Worm (Caenorhabditis elegans) whole organism, mixed stage, embryonic: ENCODE results near the gene W10C6.2.
A peak's percentile ranks its signal among the peaks of the same experiment; 100 is the strongest.

ENCODE experiments used
- M03D4.4 ChIP-seq: sonication (generic microtip); optimal IDR thresholded peaks from 2 replicates; lab custom pipeline; 2017; ENCODE audit warnings: mild to moderate bottlenecking, missing genetic modification characterization, missing compliant biosample characterization
- bed-3 ChIP-seq: fragments of 200-800 bp; sonication (Bioruptor generic); optimal IDR thresholded peaks from 3 replicates; lab custom pipeline; 2018; ENCODE audit warnings: mild to moderate bottlenecking, missing genetic modification characterization, moderate library complexity, missing compliant biosample characterization
- blmp-1 ChIP-seq: fragments of 150-350 bp; optimal IDR thresholded peaks from 2 replicates; lab custom pipeline; 2014; ENCODE audit warnings: missing biosample characterization, missing genetic modification characterization
- ceh-39 ChIP-seq: fragments of 150-350 bp; optimal IDR thresholded peaks from 2 replicates; lab custom pipeline; 2014; ENCODE audit warnings: missing biosample characterization, missing genetic modification characterization
- ceh-83 ChIP-seq: fragments of 200-800 bp; sonication (Bioruptor generic); optimal IDR thresholded peaks from 2 replicates; lab custom pipeline; 2018; ENCODE audit warnings: mild to moderate bottlenecking, missing genetic modification characterization, missing compliant biosample characterization
- ces-1 ChIP-seq: fragments of 150-350 bp; optimal IDR thresholded peaks from 2 replicates; lab custom pipeline; 2014; ENCODE audit warnings: missing biosample characterization, missing genetic modification reagents, missing genetic modification characterization
- cnd-1 ChIP-seq: fragments of 200-800 bp; sonication (Bioruptor generic); optimal IDR thresholded peaks from 2 replicates; lab custom pipeline; 2018; ENCODE audit warnings: mild to moderate bottlenecking, missing genetic modification characterization, missing compliant biosample characterization
- drap-1 ChIP-seq: fragments of 200-800 bp; sonication (Bioruptor generic); optimal IDR thresholded peaks from 3 replicates; lab custom pipeline; 2018; ENCODE audit warnings: mild to moderate bottlenecking, missing genetic modification characterization, missing compliant biosample characterization
- elt-1 ChIP-seq: sonication (generic microtip); optimal IDR thresholded peaks from 2 replicates; lab custom pipeline; 2017; ENCODE audit warnings: missing genetic modification characterization, mild to moderate bottlenecking, missing compliant biosample characterization, antibody characterized with exemption, moderate library complexity, borderline replicate concordance; ENCODE audit not compliant: insufficient read depth
- elt-3 ChIP-seq: fragments of 150-350 bp; optimal IDR thresholded peaks from 2 replicates; lab custom pipeline; 2014; ENCODE audit warnings: missing biosample characterization, missing genetic modification characterization
- flh-1 ChIP-seq: fragments of 200-800 bp; sonication (Bioruptor generic); optimal IDR thresholded peaks from 2 replicates; lab custom pipeline; 2018; ENCODE audit warnings: mild to moderate bottlenecking, missing genetic modification characterization, moderate library complexity, missing compliant biosample characterization
- ham-2 ChIP-seq: fragments of 200-800 bp; sonication (Bioruptor generic); optimal IDR thresholded peaks from 2 replicates; lab custom pipeline; 2018; ENCODE audit warnings: mild to moderate bottlenecking, missing genetic modification characterization, missing compliant biosample characterization
- hlh-1 ChIP-seq: fragments of 150-350 bp; optimal IDR thresholded peaks from 2 replicates; lab custom pipeline; 2014; ENCODE audit warnings: missing biosample characterization, missing genetic modification reagents, missing genetic modification characterization
- lin-13 ChIP-seq: fragments of 150-350 bp; optimal IDR thresholded peaks from 2 replicates; lab custom pipeline; 2014; ENCODE audit warnings: missing biosample characterization, missing genetic modification characterization
- lin-32 ChIP-seq: fragments of 200-800 bp; sonication (Bioruptor generic); optimal IDR thresholded peaks from 2 replicates; lab custom pipeline; 2018; ENCODE audit warnings: mild to moderate bottlenecking, missing genetic modification characterization, missing compliant biosample characterization
- lsy-2 ChIP-seq: fragments of 150-350 bp; optimal IDR thresholded peaks from 2 replicates; lab custom pipeline; 2014; ENCODE audit warnings: missing biosample characterization, missing genetic modification characterization
- mab-5 ChIP-seq: fragments of 150-350 bp; optimal IDR thresholded peaks from 2 replicates; lab custom pipeline; 2014; ENCODE audit warnings: missing biosample characterization, missing genetic modification characterization
- mls-2 ChIP-seq: sonication (generic microtip); optimal IDR thresholded peaks from 2 replicates; lab custom pipeline; 2016; ENCODE audit warnings: mild to moderate bottlenecking, missing genetic modification characterization, moderate library complexity, missing compliant biosample characterization
- nhr-12 ChIP-seq: fragments of 150-350 bp; optimal IDR thresholded peaks from 2 replicates; lab custom pipeline; 2014; ENCODE audit warnings: missing biosample characterization, missing genetic modification characterization
- nhr-2 ChIP-seq: fragments of 150-350 bp; optimal IDR thresholded peaks from 2 replicates; lab custom pipeline; 2014; ENCODE audit warnings: missing biosample characterization, missing genetic modification characterization
- nhr-237 ChIP-seq: fragments of 150-350 bp; optimal IDR thresholded peaks from 2 replicates; lab custom pipeline; 2014; ENCODE audit warnings: missing biosample characterization, missing genetic modification characterization
- nhr-28 ChIP-seq: fragments of 150-350 bp; optimal IDR thresholded peaks from 2 replicates; lab custom pipeline; 2014; ENCODE audit warnings: missing biosample characterization, missing genetic modification characterization
- nhr-76 ChIP-seq: sonication (generic microtip); optimal IDR thresholded peaks from 2 replicates; lab custom pipeline; 2017; ENCODE audit warnings: missing biosample characterization, missing genetic modification characterization
- pha-4 ChIP-seq: fragments of 150-350 bp; optimal IDR thresholded peaks from 2 replicates; lab custom pipeline; 2018; ENCODE audit warnings: missing biosample characterization, missing genetic modification reagents, missing genetic modification characterization
- sem-2 ChIP-seq: fragments of 200-800 bp; sonication (Bioruptor generic); optimal IDR thresholded peaks from 2 replicates; lab custom pipeline; 2018; ENCODE audit warnings: mild to moderate bottlenecking, missing genetic modification characterization, missing compliant biosample characterization
- snpc-4 ChIP-seq: fragments of 150-350 bp; optimal IDR thresholded peaks from 2 replicates; lab custom pipeline; 2014; ENCODE audit warnings: missing biosample characterization, missing genetic modification characterization
- sptf-1 ChIP-seq: sonication (generic microtip); optimal IDR thresholded peaks from 2 replicates; lab custom pipeline; 2017; ENCODE audit warnings: mild to moderate bottlenecking, missing genetic modification characterization, moderate library complexity, missing compliant biosample characterization
- tbx-8 ChIP-seq: fragments of 200-800 bp; sonication (Bioruptor generic); optimal IDR thresholded peaks from 2 replicates; lab custom pipeline; 2018; ENCODE audit warnings: mild to moderate bottlenecking, missing genetic modification characterization, moderate library complexity, missing compliant biosample characterization
- unc-120 ChIP-seq: sonication (generic microtip); optimal IDR thresholded peaks from 2 replicates; lab custom pipeline; 2017; ENCODE audit warnings: missing genetic modification characterization, missing compliant biosample characterization; ENCODE audit not compliant: poor library complexity, severe bottlenecking
- unc-39 ChIP-seq: fragments of 150-350 bp; optimal IDR thresholded peaks from 2 replicates; lab custom pipeline; 2014; ENCODE audit warnings: missing biosample characterization, missing genetic modification characterization
- unc-62 ChIP-seq: fragments of 150-350 bp; optimal IDR thresholded peaks from 2 replicates; lab custom pipeline; 2014; ENCODE audit warnings: missing biosample characterization, missing genetic modification reagents, missing genetic modification characterization
- zip-8 ChIP-seq: fragments of 150-350 bp; optimal IDR thresholded peaks from 2 replicates; lab custom pipeline; 2014; ENCODE audit warnings: missing biosample characterization, missing genetic modification characterization
- ztf-11 ChIP-seq: fragments of 150-350 bp; optimal IDR thresholded peaks from 2 replicates; lab custom pipeline; 2014; ENCODE audit warnings: missing biosample characterization, missing genetic modification characterization

Gene W10C6.2

DNA sequence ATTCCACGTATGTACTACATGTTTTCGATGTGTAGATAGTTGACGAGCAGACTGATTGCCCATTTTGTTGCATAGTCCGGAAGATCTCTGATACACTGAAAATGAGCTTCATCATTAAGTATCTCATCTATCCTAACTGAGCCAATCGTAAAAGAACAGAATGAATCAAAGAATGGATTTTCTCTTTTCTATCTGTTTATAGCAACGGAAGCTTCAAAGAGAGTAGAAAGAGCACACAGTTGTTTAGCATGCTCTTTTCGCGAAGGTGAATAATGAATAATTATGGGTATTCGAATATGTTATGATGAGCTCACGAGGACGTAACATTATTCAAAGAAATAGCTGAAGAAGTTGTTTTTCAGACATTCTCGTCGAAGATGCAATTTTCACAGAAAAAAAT is 10.6 kb downstream of the W10C6.2 start, which contains the start of gene glb-4:
TSS of gene glb-4 (minus strand) at position 101 of the 400 bp plus-strand sequence.
- TF ChIP-seq ceh-83 (GFP tag; lab: Kevin White, UChicago), result no peak
- no peak for TF ChIP-seq elt-1 (tag; lab: Kevin White, UChicago)
- no peak for TF ChIP-seq pha-4 (tag; lab: Kevin White, UChicago)
- TF ChIP-seq unc-62 (GFP tag; lab: Kevin White, UChicago), result no peak
- no peak for TF ChIP-seq flh-1
- no peak for TF ChIP-seq unc-120 (tag; lab: Kevin White, UChicago)
- no peak for TF ChIP-seq ztf-11 (tag; lab: Kevin White, UChicago)
- TF ChIP-seq bed-3, result no peak
- no peak for TF ChIP-seq ceh-39 (tag; lab: Kevin White, UChicago)

ce11 chrII:11110419-11110818 is 11.3 kb downstream of the W10C6.2 start:
- TF ChIP-seq blmp-1 (tag; lab: Kevin White, UChicago) (no peak), ces-1 (no peak), zip-8 (no peak), elt-3 (tag; lab: Kevin White, UChicago) (no peak), M03D4.4 (tag; lab: Kevin White, UChicago) (no peak), nhr-28 (tag; lab: Kevin White, UChicago) (no peak), nhr-2 (tag; lab: Kevin White, UChicago) (no peak), flh-1 (no peak), unc-39 (tag; lab: Kevin White, UChicago) (no peak)

ce11 chrII:11107828-11108227 is 13.9 kb downstream of the W10C6.2 start, which contains the start of gene apc-17:
Gene apc-17, plus strand, starts transcription at chrII:11108128.
- TF ChIP-seq ces-1, result no peak
- TF ChIP-seq nhr-12 (tag; lab: Kevin White, UChicago), result no peak
- no peak for TF ChIP-seq sem-2
- no peak for TF ChIP-seq lsy-2 (tag; lab: Kevin White, UChicago)
- no peak for TF ChIP-seq unc-62 (GFP tag; lab: Kevin White, UChicago)
- no peak for TF ChIP-seq pha-4 (tag; lab: Kevin White, UChicago)
- TF ChIP-seq mab-5 (tag; lab: Kevin White, UChicago), result no peak
- no peak for TF ChIP-seq elt-1 (tag; lab: Kevin White, UChicago)
- no peak for TF ChIP-seq lin-32 (GFP tag; lab: Kevin White, UChicago)
- TF ChIP-seq tbx-8 (GFP tag; lab: Kevin White, UChicago), result no peak

DNA sequence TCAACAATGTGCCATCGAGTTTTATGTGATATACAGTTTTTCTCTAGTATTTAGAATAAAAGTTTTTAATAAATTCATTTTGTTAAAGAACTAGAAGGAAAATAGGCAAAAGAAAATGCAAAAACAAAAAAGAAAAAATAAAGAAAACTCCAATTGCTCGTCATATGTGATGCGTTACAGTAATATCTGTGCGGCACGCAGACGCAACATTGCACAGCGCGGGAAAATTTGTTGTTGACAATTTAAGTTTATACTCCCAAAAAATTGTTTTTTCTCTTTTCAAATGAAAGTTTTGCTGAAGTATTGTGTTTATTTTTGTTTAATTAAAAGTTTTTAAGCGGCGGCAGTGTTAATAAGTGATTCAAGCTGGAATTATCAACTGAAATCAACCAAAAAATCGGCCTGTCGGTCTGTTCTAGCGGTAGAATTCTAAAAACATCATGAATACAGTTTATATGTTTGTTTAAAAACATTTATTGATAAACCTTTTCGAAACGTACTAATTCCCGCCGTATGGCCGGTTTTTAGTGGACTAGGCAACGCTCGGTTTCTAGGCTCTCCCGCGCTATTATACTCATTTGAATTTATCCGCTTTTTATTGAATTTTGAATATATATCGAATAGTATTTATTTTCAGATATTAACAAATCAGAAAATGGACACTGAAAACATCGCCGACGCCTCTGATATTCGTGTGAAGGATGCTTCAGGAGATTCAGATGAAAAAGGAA is 15.6 kb downstream of the W10C6.2 start, which contains the start of gene nasp-1:
TSS of gene nasp-1 (plus strand) at position 632 of the 731 bp plus-strand sequence.
- TF ChIP-seq flh-1 (no peak), unc-39 (tag; lab: Kevin White, UChicago) (no peak), cnd-1 (no peak), nhr-76 (tag; lab: Kevin White, UChicago) (no peak), unc-62 (GFP tag; lab: Kevin White, UChicago) (no peak), bed-3 (no peak), mls-2 (no peak), lin-13 (tag; lab: Kevin White, UChicago) (peak; percentile 12), ztf-11 (tag; lab: Kevin White, UChicago) (no peak), sptf-1 (no peak), lsy-2 (tag; lab: Kevin White, UChicago) (peak; percentile 90), mab-5 (tag; lab: Kevin White, UChicago) (no peak), nhr-237 (tag; lab: Kevin White, UChicago) (no peak), ceh-83 (GFP tag; lab: Kevin White, UChicago) (no peak)
- TF ChIP-seq, all 35 proteins: peak for 2

ce11 chrII:11104162-11104561 is 17.5 kb downstream of the W10C6.2 start, which contains the start of gene C09H10.9:
Gene C09H10.9, plus strand, starts transcription at chrII:11104462.
- TF ChIP-seq hlh-1 (tag; lab: Kevin White, UChicago) (no peak), mls-2 (no peak), unc-62 (GFP tag; lab: Kevin White, UChicago) (no peak), lin-32 (GFP tag; lab: Kevin White, UChicago) (no peak), pha-4 (tag; lab: Kevin White, UChicago) (no peak), nhr-12 (tag; lab: Kevin White, UChicago) (no peak), M03D4.4 (tag; lab: Kevin White, UChicago) (no peak), blmp-1 (tag; lab: Kevin White, UChicago) (no peak), elt-3 (tag; lab: Kevin White, UChicago) (no peak), drap-1 (GFP tag; lab: Kevin White, UChicago) (no peak), lin-13 (tag; lab: Kevin White, UChicago) (no peak), bed-3 (no peak), sptf-1 (no peak), nhr-2 (tag; lab: Kevin White, UChicago) (no peak), ham-2 (GFP tag; lab: Kevin White, UChicago) (no peak), snpc-4 (no peak), ceh-39 (tag; lab: Kevin White, UChicago) (no peak), unc-120 (tag; lab: Kevin White, UChicago) (no peak), ceh-83 (GFP tag; lab: Kevin White, UChicago) (no peak), lsy-2 (tag; lab: Kevin White, UChicago) (no peak)
